Worm (Caenorhabditis elegans) whole organism, late embryonic: ENCODE measurements around the gene F58E2.3.

Source experiments
- ama-1 ChIP-seq: fragments of 150-350 bp; optimal IDR thresholded peaks from 2 replicates; lab custom pipeline; 2014
- fkh-10 ChIP-seq: fragments of 150-350 bp; optimal IDR thresholded peaks from 2 replicates; lab custom pipeline; 2014; ENCODE audit warnings: missing biosample characterization, missing genetic modification reagents, missing genetic modification characterization
- hlh-30 ChIP-seq: sonication (generic microtip); optimal IDR thresholded peaks from 2 replicates; lab custom pipeline; 2017; ENCODE audit warnings: antibody characterized with exemption, missing genetic modification characterization, missing compliant biosample characterization; ENCODE audit not compliant: insufficient read depth

DNA sequence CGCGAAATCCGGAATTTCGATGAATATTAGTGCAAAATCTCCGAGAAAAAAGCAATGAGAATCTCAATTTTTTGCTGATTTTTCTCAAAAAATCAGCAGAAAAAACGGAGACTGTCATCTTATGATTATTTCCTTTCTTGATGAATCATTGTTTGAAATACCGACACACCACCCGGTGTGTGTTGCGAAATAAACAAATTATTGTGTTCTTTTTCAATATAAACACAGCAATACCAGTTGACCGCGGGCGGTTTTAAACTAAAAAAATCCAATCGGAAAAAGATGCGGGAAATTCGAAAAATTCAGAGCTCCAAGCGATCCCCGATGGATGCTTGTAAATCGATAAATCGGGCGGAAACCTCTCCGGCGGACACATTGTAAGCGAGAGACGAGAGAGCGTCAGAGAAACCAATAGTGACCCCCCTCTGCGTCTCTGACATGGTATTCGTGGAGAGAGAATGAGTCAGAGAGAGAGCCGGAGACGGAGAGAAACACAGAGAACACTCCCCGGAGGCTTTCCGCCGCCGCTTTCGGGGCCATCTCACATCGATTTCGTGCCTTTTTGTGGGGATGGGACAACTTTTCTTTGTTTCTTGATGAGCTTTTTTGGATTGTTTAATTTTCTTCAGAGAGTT, 48.3 kb downstream of the F58E2.3 start:
- TF ChIP-seq fkh-10 (GFP tag; lab: Kevin White, UChicago) (no peak), ama-1 (no peak), hlh-30 (no peak)
